Worm (Caenorhabditis elegans): ENCODE results near the gene F59B10.6.

- TF ChIP-seq unc-62 (GFP tag; optimal IDR thresholded peaks at IDR 0.05 in 1 of 2), result no peak
- no peak for TF ChIP-seq unc-62 (tag; optimal IDR thresholded peaks at IDR 0.05)
- TF ChIP-seq aly-2 (tag; optimal IDR thresholded peaks at IDR 0.05), result no peak
- no peak for TF ChIP-seq nhr-48 (tag; optimal IDR thresholded peaks at IDR 0.05)
- TF ChIP-seq ctbp-1 (GFP tag; IDR thresholded peaks at IDR 0.05), result no peak
- no peak for TF ChIP-seq Y75B8A.6 (GFP tag; IDR thresholded peaks at IDR 0.05)
- no peak for TF ChIP-seq unc-39 (tag; optimal IDR thresholded peaks at IDR 0.05)
- no peak for TF ChIP-seq hmg-1.1 (GFP tag; IDR thresholded peaks at IDR 0.05)
- TF ChIP-seq ceh-32 (tag; optimal IDR thresholded peaks at IDR 0.05; ENCODE audit: poor library complexity), result no peak
- no peak for TF ChIP-seq zag-1 (tag; optimal IDR thresholded peaks at IDR 0.05)
- no peak for TF ChIP-seq nhr-11 (tag; optimal IDR thresholded peaks at IDR 0.05)
Observed at ce11 chrII:10564578-10564977, 40.3 kb upstream of the F59B10.6 start, which contains the start of the genes C06A1.6 and C06A1.7.

Data from whole organism, L4 larva.